Worm (Caenorhabditis elegans): ENCODE measurements around the gene M70.1.

The M70.1 gene

DNA sequence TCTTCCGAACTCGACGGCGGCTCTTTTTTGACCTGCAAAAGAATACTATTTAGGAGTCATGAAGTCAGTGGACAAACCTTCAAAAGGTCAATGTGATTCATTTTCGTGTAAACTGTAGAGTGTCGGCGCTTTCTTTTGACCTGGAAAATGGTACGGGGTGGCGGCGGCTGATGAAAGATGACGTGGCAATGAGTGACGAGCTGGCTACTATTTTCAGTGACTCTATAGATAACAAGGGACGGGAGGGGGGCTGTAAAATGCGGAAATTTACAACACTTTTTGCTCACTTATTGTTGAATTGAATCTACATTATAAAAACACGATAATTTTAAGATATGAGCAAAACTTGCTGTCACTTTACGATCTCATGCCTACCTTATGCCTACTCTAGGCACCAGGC, 54.5 kb downstream of the M70.1 start, which contains the start of gene lin-1:
TSS of gene lin-1 (minus strand) at position 101 of the 400 bp plus-strand sequence.
- no peak for TF ChIP-seq die-1 (tag; optimal IDR thresholded peaks at IDR 0.05)
- TF ChIP-seq mxl-1 (tag; optimal IDR thresholded peaks at IDR 0.05), result no peak
- no peak for TF ChIP-seq unc-130 (GFP tag; optimal IDR thresholded peaks at IDR 0.05)
- no peak for TF ChIP-seq efl-1 (GFP tag; optimal IDR thresholded peaks at IDR 0.05)
- no peak for TF ChIP-seq F39B2.1 (GFP tag; IDR thresholded peaks at IDR 0.05)
- TF ChIP-seq mel-28 (tag; optimal IDR thresholded peaks at IDR 0.05; ENCODE audit: borderline replicate concordance), result no peak
- TF ChIP-seq madf-10 (tag; optimal IDR thresholded peaks at IDR 0.05), result no peak
- TF ChIP-seq sea-2 (GFP tag; IDR thresholded peaks at IDR 0.05), result no peak
- TF ChIP-seq nfya-2 (GFP tag; IDR thresholded peaks at IDR 0.05), result no peak
- TF ChIP-seq Y95B8A.8 (GFP tag; IDR thresholded peaks at IDR 0.05), result no peak
- TF ChIP-seq hmg-20 (GFP tag; IDR thresholded peaks at IDR 0.05), result no peak
- no peak for TF ChIP-seq sptf-2 (GFP tag; optimal IDR thresholded peaks at IDR 0.05)
- TF ChIP-seq egl-18 (GFP tag; IDR thresholded peaks at IDR 0.05), result no peak
- TF ChIP-seq rcor-1 (GFP tag; IDR thresholded peaks at IDR 0.05), result no peak
- TF ChIP-seq lsl-1 (GFP tag; optimal IDR thresholded peaks at IDR 0.05), result no peak
- TF ChIP-seq Y53G8AR.9 (GFP tag; conservative IDR thresholded peaks at IDR 0.05), result no peak
- TF ChIP-seq Y79H2A.3 (GFP tag; conservative IDR thresholded peaks at IDR 0.05), result no peak
- TF ChIP-seq nhr-179 (tag; optimal IDR thresholded peaks at IDR 0.05), result no peak
- TF ChIP-seq lin-35 (GFP tag; optimal IDR thresholded peaks at IDR 0.05), result no peak

Data from whole organism, young adult.